Worm (Caenorhabditis elegans): ENCODE results near the gene F40G9.19.

DNA sequence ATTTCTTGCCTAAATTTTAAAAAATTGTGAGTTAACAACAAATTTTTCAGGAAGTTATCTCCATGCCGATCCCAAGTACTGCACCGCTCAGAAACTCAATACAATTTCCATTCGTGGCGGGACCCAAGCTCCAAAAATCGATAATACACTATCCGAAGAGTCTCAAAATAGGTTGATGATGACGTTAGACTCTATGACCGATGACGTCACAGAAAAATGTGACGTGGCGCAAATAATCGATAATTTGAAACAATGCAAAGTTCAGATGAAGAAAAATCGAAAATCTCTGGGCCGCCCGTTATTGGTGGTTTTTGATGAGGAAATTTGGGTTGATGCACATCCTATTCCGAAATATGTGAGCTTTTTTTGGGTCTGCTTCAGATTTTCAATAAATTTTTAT lies 10.7 kb downstream of the F40G9.19 start:
- no peak for TF ChIP-seq hlh-30 (tag; optimal IDR thresholded peaks at IDR 0.05; ENCODE audit: insufficient read depth)
- TF ChIP-seq ets-4 (tag; optimal IDR thresholded peaks at IDR 0.05): no peak
- TF ChIP-seq unc-55 (GFP tag; optimal IDR thresholded peaks at IDR 0.05): no peak
- TF ChIP-seq che-1 (tag; optimal IDR thresholded peaks at IDR 0.05): no peak
- no peak for TF ChIP-seq pha-4 (tag; optimal IDR thresholded peaks at IDR 0.05)
- TF ChIP-seq pros-1 (tag; optimal IDR thresholded peaks at IDR 0.05): no peak
